Worm (Caenorhabditis elegans) whole organism, L3 larva: Measurements from ENCODE around the gene C16A3.2.

Experiments
- ZK546.5 ChIP-seq: sonication (generic microtip); optimal IDR thresholded peaks from 2 replicates; lab custom pipeline; 2017; ENCODE audit warnings: missing biosample characterization, missing genetic modification characterization
- ama-1 ChIP-seq: fragments of 150-350 bp; optimal IDR thresholded peaks from 2 replicates; lab custom pipeline; 2018
- ceh-16 ChIP-seq: sonication (generic microtip); optimal IDR thresholded peaks from 2 replicates; lab custom pipeline; 2017; ENCODE audit warnings: missing biosample characterization, missing genetic modification characterization
- ceh-28 ChIP-seq: fragments of 150-350 bp; optimal IDR thresholded peaks from 2 replicates; lab custom pipeline; 2014; ENCODE audit warnings: missing biosample characterization, missing genetic modification reagents, missing genetic modification characterization
- ceh-82 ChIP-seq: fragments of 150-350 bp; optimal IDR thresholded peaks from 2 replicates; lab custom pipeline; 2014; ENCODE audit warnings: missing biosample characterization, missing genetic modification characterization
- daf-12 ChIP-seq: fragments of 150-350 bp; optimal IDR thresholded peaks from 2 replicates; lab custom pipeline; 2014; ENCODE audit warnings: missing biosample characterization, missing genetic modification reagents, missing genetic modification characterization
- egl-5 ChIP-seq: fragments of 150-350 bp; optimal IDR thresholded peaks from 2 replicates; lab custom pipeline; 2017; ENCODE audit warnings: missing biosample characterization, missing genetic modification reagents, missing genetic modification characterization, inconsistent platforms
- elt-1 ChIP-seq: fragments of 150-350 bp; optimal IDR thresholded peaks from 2 replicates; lab custom pipeline; 2014; ENCODE audit warnings: missing biosample characterization, missing genetic modification characterization
- elt-2 ChIP-seq: sonication (generic microtip); optimal IDR thresholded peaks from 2 replicates; lab custom pipeline; 2016; ENCODE audit warnings: missing genetic modification reagents, mild to moderate bottlenecking, missing genetic modification characterization, missing compliant biosample characterization
- elt-3 ChIP-seq, 3 experiments: fragments of 150-350 bp in 1 of 3; sonication (generic microtip) in 2 of 3; optimal IDR thresholded peaks; 2 replicates in 2 of 3; 4 replicates in 1 of 3; lab custom pipeline; 2014 to 2017; ENCODE audit warnings: missing biosample characterization in 3 of 3, missing genetic modification characterization in 3 of 3
- eor-1 ChIP-seq, 2 experiments: fragments of 150-350 bp; optimal IDR thresholded peaks; 2 replicates each; lab custom pipeline; 2014 to 2018; ENCODE audit warnings: missing biosample characterization in 2 of 2, missing genetic modification characterization in 2 of 2
- fkh-10 ChIP-seq: sonication (generic microtip); optimal IDR thresholded peaks from 2 replicates; lab custom pipeline; 2017; ENCODE audit warnings: missing biosample characterization, missing genetic modification reagents, missing genetic modification characterization
- fkh-2 ChIP-seq: fragments of 150-350 bp; optimal IDR thresholded peaks from 2 replicates; lab custom pipeline; 2014; ENCODE audit warnings: missing biosample characterization, missing genetic modification reagents, missing genetic modification characterization
- fos-1 ChIP-seq: fragments of 150-350 bp; optimal IDR thresholded peaks from 2 replicates; lab custom pipeline; 2014; ENCODE audit warnings: missing biosample characterization, missing genetic modification characterization
- hmg-11 ChIP-seq: sonication (generic microtip); optimal IDR thresholded peaks from 2 replicates; lab custom pipeline; 2016; ENCODE audit warnings: missing genetic modification characterization, missing compliant biosample characterization
- jun-1 ChIP-seq: fragments of 150-350 bp; optimal IDR thresholded peaks from 2 replicates; lab custom pipeline; 2014; ENCODE audit warnings: missing biosample characterization, missing genetic modification reagents, missing genetic modification characterization
- lin-15B ChIP-seq: fragments of 150-350 bp; optimal IDR thresholded peaks from 2 replicates; lab custom pipeline; 2014; ENCODE audit warnings: missing biosample characterization, missing genetic modification characterization
- lin-39 ChIP-seq: fragments of 150-350 bp; optimal IDR thresholded peaks from 2 replicates; lab custom pipeline; 2018; ENCODE audit warnings: missing biosample characterization, missing genetic modification reagents, missing genetic modification characterization
- lsy-12 ChIP-seq: sonication (generic microtip); optimal IDR thresholded peaks from 2 replicates; lab custom pipeline; 2016; ENCODE audit warnings: mild to moderate bottlenecking, missing genetic modification characterization, missing compliant biosample characterization
- mdl-1 ChIP-seq: fragments of 150-350 bp; optimal IDR thresholded peaks from 2 replicates; lab custom pipeline; 2014; ENCODE audit warnings: missing biosample characterization, missing genetic modification characterization
- mml-1 ChIP-seq: fragments of 150-350 bp; sonication (generic microtip); optimal IDR thresholded peaks from 3 replicates; lab custom pipeline; 2014; ENCODE audit warnings: missing biosample characterization, missing genetic modification characterization
- nfya-1 ChIP-seq: sonication (generic microtip); optimal IDR thresholded peaks from 2 replicates; lab custom pipeline; 2017; ENCODE audit warnings: missing genetic modification characterization, mild to moderate bottlenecking, missing compliant biosample characterization, antibody characterized with exemption, moderate library complexity; ENCODE audit not compliant: insufficient read depth
- nhr-11 ChIP-seq: fragments of 150-350 bp; optimal IDR thresholded peaks from 2 replicates; lab custom pipeline; 2014; ENCODE audit warnings: missing biosample characterization, missing genetic modification characterization
- nhr-23 ChIP-seq: fragments of 150-350 bp; optimal IDR thresholded peaks from 2 replicates; lab custom pipeline; 2014; ENCODE audit warnings: missing biosample characterization, missing genetic modification reagents, missing genetic modification characterization
- nhr-237 ChIP-seq: fragments of 150-350 bp; optimal IDR thresholded peaks from 2 replicates; lab custom pipeline; 2014; ENCODE audit warnings: missing biosample characterization, missing genetic modification characterization
- nhr-25 ChIP-seq: sonication (generic microtip); optimal IDR thresholded peaks from 2 replicates; lab custom pipeline; 2017; ENCODE audit warnings: missing biosample characterization, missing genetic modification characterization
- nhr-28 ChIP-seq: fragments of 150-350 bp; optimal IDR thresholded peaks from 2 replicates; lab custom pipeline; 2014; ENCODE audit warnings: missing biosample characterization, missing genetic modification characterization
- nhr-43 ChIP-seq: sonication (generic microtip); optimal IDR thresholded peaks from 2 replicates; lab custom pipeline; 2016; ENCODE audit warnings: mild to moderate bottlenecking, missing genetic modification characterization, missing compliant biosample characterization; ENCODE audit not compliant: poor library complexity, severe bottlenecking
- nhr-67 ChIP-seq: fragments of 150-350 bp; optimal IDR thresholded peaks from 2 replicates; lab custom pipeline; 2014; ENCODE audit warnings: missing biosample characterization, missing genetic modification characterization
- nhr-77 ChIP-seq: fragments of 150-350 bp; optimal IDR thresholded peaks from 2 replicates; lab custom pipeline; 2014; ENCODE audit warnings: missing biosample characterization, missing genetic modification characterization
- pha-4 ChIP-seq: fragments of 150-350 bp; optimal IDR thresholded peaks from 2 replicates; lab custom pipeline; 2014; ENCODE audit warnings: missing biosample characterization, missing genetic modification reagents, missing genetic modification characterization
- pqm-1 ChIP-seq: fragments of 150-350 bp; optimal IDR thresholded peaks from 2 replicates; lab custom pipeline; 2017; ENCODE audit warnings: missing biosample characterization, missing genetic modification characterization, inconsistent platforms
- sea-2 ChIP-seq: fragments of 150-350 bp; sonication (generic microtip); optimal IDR thresholded peaks from 4 replicates; lab custom pipeline; 2014; ENCODE audit warnings: missing biosample characterization, missing genetic modification reagents, missing genetic modification characterization
- skn-1 ChIP-seq: fragments of 150-350 bp; optimal IDR thresholded peaks from 2 replicates; lab custom pipeline; 2014; ENCODE audit warnings: missing biosample characterization, missing genetic modification characterization
- snpc-4 ChIP-seq: fragments of 150-350 bp; optimal IDR thresholded peaks from 2 replicates; lab custom pipeline; 2014; ENCODE audit warnings: missing biosample characterization, missing genetic modification characterization
- tbx-2 ChIP-seq: sonication (generic microtip); optimal IDR thresholded peaks from 2 replicates; lab custom pipeline; 2016; ENCODE audit warnings: mild to moderate bottlenecking, missing genetic modification characterization, missing compliant biosample characterization
- unc-39 ChIP-seq: sonication (generic microtip); optimal IDR thresholded peaks from 4 replicates; lab custom pipeline; 2017; ENCODE audit warnings: missing biosample characterization, missing genetic modification characterization
- unc-62 ChIP-seq: fragments of 150-350 bp; sonication (generic microtip); optimal IDR thresholded peaks from 4 replicates; lab custom pipeline; 2014; ENCODE audit warnings: missing biosample characterization, missing genetic modification reagents, missing genetic modification characterization
- zag-1 ChIP-seq: fragments of 150-350 bp; optimal IDR thresholded peaks from 2 replicates; lab custom pipeline; 2014; ENCODE audit warnings: missing biosample characterization, missing genetic modification characterization
- ztf-11 ChIP-seq: fragments of 150-350 bp; optimal IDR thresholded peaks from 2 replicates; lab custom pipeline; 2014; ENCODE audit warnings: missing biosample characterization, missing genetic modification characterization
- ztf-4 ChIP-seq: fragments of 150-350 bp; optimal IDR thresholded peaks from 2 replicates; lab custom pipeline; 2014; ENCODE audit warnings: missing biosample characterization, missing genetic modification characterization

The C16A3.2 gene

ce11 chrIII:6358704-6359103, 30.9 kb upstream of the C16A3.2 start:
- TF ChIP-seq eor-1 (tag; optimal IDR thresholded peaks at IDR 0.05; lab: Kevin White, UChicago) = no peak

ce11 chrIII:6359171-6359854, 30.3 kb upstream of the C16A3.2 start:
- TF ChIP-seq fkh-10 (GFP tag; lab: Kevin White, UChicago) (no peak), jun-1 (tag; lab: Kevin White, UChicago) (peak; percentile 31), fkh-2 (no peak), nhr-25 (tag; lab: Kevin White, UChicago) (peak; percentile 59), mdl-1 (tag; lab: Kevin White, UChicago) (no peak), ZK546.5 (tag; lab: Kevin White, UChicago) (no peak), tbx-2 (tag; lab: Kevin White, UChicago) (no peak), nhr-237 (tag; lab: Kevin White, UChicago) (no peak), nhr-28 (tag; lab: Kevin White, UChicago) (no peak)

ce11 chrIII:6360114-6360513, 29.5 kb upstream of the C16A3.2 start:
- TF ChIP-seq nfya-1 (tag; lab: Kevin White, UChicago) (peak; percentile 42), fkh-10 (GFP tag; lab: Kevin White, UChicago) (no peak), mml-1 (tag; lab: Kevin White, UChicago) (no peak), snpc-4 (tag; lab: Kevin White, UChicago) (no peak), egl-5 (tag; lab: Kevin White, UChicago) (no peak), zag-1 (tag; lab: Kevin White, UChicago) (no peak), nhr-23 (tag; lab: Kevin White, UChicago) (no peak), nhr-43 (tag; lab: Kevin White, UChicago) (peak; percentile 42), nhr-28 (tag; lab: Kevin White, UChicago) (no peak), unc-39 (tag; lab: Kevin White, UChicago) (no peak), nhr-25 (tag; lab: Kevin White, UChicago) (no peak), lin-39 (tag; lab: Kevin White, UChicago) (peak; percentile 44), jun-1 (tag; lab: Kevin White, UChicago) (no peak), sea-2 (GFP tag; lab: Kevin White, UChicago) (no peak), elt-1 (tag; lab: Kevin White, UChicago) (peak; percentile 49)

- TF ChIP-seq nhr-43 (tag; lab: Kevin White, UChicago) (peak; percentile 29), ama-1 (lab: Kevin White, UChicago) (no peak), elt-3 (tag; optimal IDR thresholded peaks at IDR 0.05; lab: Kevin White, UChicago) (no peak), ceh-82 (tag; lab: Kevin White, UChicago) (no peak), lin-15B (tag; lab: Kevin White, UChicago) (no peak), fkh-10 (GFP tag; lab: Kevin White, UChicago) (no peak), elt-1 (tag; lab: Kevin White, UChicago) (peak; percentile 24), nhr-67 (tag; lab: Kevin White, UChicago) (no peak), fos-1 (tag; lab: Kevin White, UChicago) (no peak), zag-1 (tag; lab: Kevin White, UChicago) (no peak), jun-1 (tag; lab: Kevin White, UChicago) (no peak), nhr-23 (tag; lab: Kevin White, UChicago) (peak; percentile 52), elt-2 (tag; lab: Kevin White, UChicago) (peak; percentile 61)
Measured at ce11 chrIII:6360825-6361224, 28.8 kb upstream of the C16A3.2 start.

- TF ChIP-seq mdl-1 (tag; lab: Kevin White, UChicago) (no peak), elt-1 (tag; lab: Kevin White, UChicago) (no peak), pha-4 (tag; lab: Kevin White, UChicago) (peak; percentile 59), nhr-25 (tag; lab: Kevin White, UChicago) (no peak), unc-62 (GFP tag; lab: Kevin White, UChicago) (no peak), eor-1 (tag; optimal IDR thresholded peaks at IDR 0.05; lab: Kevin White, UChicago) (no peak), hmg-11 (tag; lab: Kevin White, UChicago) (no peak), daf-12 (tag; lab: Kevin White, UChicago) (no peak), nhr-11 (tag; lab: Kevin White, UChicago) (no peak), nhr-67 (tag; lab: Kevin White, UChicago) (no peak), fkh-2 (no peak), ztf-11 (tag; lab: Kevin White, UChicago) (no peak), nhr-23 (tag; lab: Kevin White, UChicago) (no peak), ceh-16 (tag; lab: Kevin White, UChicago) (no peak), skn-1 (tag; lab: Kevin White, UChicago) (peak; percentile 21), lsy-12 (tag; lab: Kevin White, UChicago) (no peak), nhr-77 (tag; lab: Kevin White, UChicago) (no peak), jun-1 (tag; lab: Kevin White, UChicago) (peak; percentile 19), fkh-10 (GFP tag; lab: Kevin White, UChicago) (no peak), lin-15B (tag; lab: Kevin White, UChicago) (no peak), ztf-4 (tag; lab: Kevin White, UChicago) (no peak), sea-2 (GFP tag; lab: Kevin White, UChicago) (no peak), ceh-82 (tag; lab: Kevin White, UChicago) (no peak), egl-5 (tag; lab: Kevin White, UChicago) (no peak), pqm-1 (peak; percentile 98), ceh-28 (tag; lab: Kevin White, UChicago) (no peak)
Measured at ce11 chrIII:6361560-6361959, 28.1 kb upstream of the C16A3.2 start.
